Fruit fly (Drosophila melanogaster) Kc167 (cell line): ENCODE results near the gene xmas.

Source experiments
- Myc ChIP-seq: fragments of >200 bp; optimal IDR thresholded peaks from 2 replicates; lab custom pipeline; 2017; ENCODE audit warnings: missing external identifiers
- Sin3A ChIP-seq: fragments of >200 bp; optimal IDR thresholded peaks from 2 replicates; lab custom pipeline; 2018; ENCODE audit warnings: missing external identifiers
- h ChIP-seq: fragments of >200 bp; optimal IDR thresholded peaks from 3 replicates; lab custom pipeline; 2018; ENCODE audit warnings: missing external identifiers
- insv ChIP-seq: fragments of >200 bp; optimal IDR thresholded peaks from 3 replicates; lab custom pipeline; 2018; ENCODE audit warnings: missing external identifiers
- psq ChIP-seq: fragments of >200 bp; optimal IDR thresholded peaks from 2 replicates; lab custom pipeline; 2017; ENCODE audit warnings: missing external identifiers
- ttk ChIP-seq: sonication (Bioruptor generic); optimal IDR thresholded peaks from 2 replicates; lab custom pipeline; 2017; ENCODE audit warnings: missing external identifiers

DNA sequence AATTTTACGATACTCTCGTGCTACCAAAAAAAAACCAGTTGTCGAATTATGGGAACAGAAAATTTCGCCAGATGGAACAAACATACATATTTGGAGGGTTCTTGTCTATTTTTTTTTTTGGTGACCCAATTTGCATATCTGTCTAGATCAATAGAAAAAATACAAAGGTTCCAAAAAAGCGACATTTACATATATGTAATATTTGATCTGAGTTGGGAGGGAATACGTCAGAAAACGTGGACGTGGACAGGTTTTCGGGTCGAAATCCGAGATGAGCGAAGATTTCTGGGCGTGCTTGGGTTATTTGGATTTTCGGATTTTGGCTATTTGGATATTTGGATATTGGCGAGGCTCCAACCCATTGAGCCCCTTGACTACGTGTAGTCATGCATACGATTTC lies 45.9 kb upstream of the xmas start:
- TF ChIP-seq Myc (lab: Kevin White, UChicago) (no peak), ttk (lab: Kevin White, UChicago) (no peak), psq (lab: Kevin White, UChicago) (no peak), Sin3A (lab: Kevin White, UChicago) (no peak), h (no peak), insv (no peak)
